Worm (Caenorhabditis elegans) whole organism, L4 larva: ENCODE data around the gene W09D6.4.

Experiments used
- D1046.2 ChIP-seq: fragments of 200-800 bp; sonication (Bioruptor generic); IDR thresholded peaks from 2 replicates; pipeline ENCODE4 v1.3.6; 2022; ENCODE audit warnings: missing genetic modification characterization, missing compliant biosample characterization
- F26F4.8 ChIP-seq: fragments of 200-800 bp; sonication (Bioruptor generic); conservative IDR thresholded peaks from 2 replicates; pipeline ENCODE4 v1.3.6; 2022; ENCODE audit warnings: missing genetic modification characterization, missing compliant biosample characterization
- F44E2.7 ChIP-seq: fragments of 200-800 bp; sonication (Bioruptor generic); IDR thresholded peaks from 2 replicates; pipeline ENCODE4 v2.1.2; 2022; ENCODE audit warnings: missing genetic modification characterization, missing compliant biosample characterization
- R02D3.7 ChIP-seq: fragments of 150-350 bp; sonication (generic microtip); optimal IDR thresholded peaks from 3 replicates; lab custom pipeline; 2014; ENCODE audit warnings: missing biosample characterization, missing genetic modification characterization
- T20F7.1 ChIP-seq: fragments of 200-800 bp; sonication (Bioruptor generic); optimal IDR thresholded peaks from 2 replicates; lab custom pipeline; 2018; ENCODE audit warnings: mild to moderate bottlenecking, missing genetic modification characterization, missing compliant biosample characterization
- T26A8.4 ChIP-seq: fragments of 200-800 bp; sonication (Bioruptor generic); IDR thresholded peaks from 2 replicates; pipeline ENCODE4 v1.3.6; 2022; ENCODE audit warnings: missing genetic modification characterization, missing compliant biosample characterization
- Y5F2A.4 ChIP-seq: fragments of 200-800 bp; sonication (Bioruptor generic); optimal IDR thresholded peaks from 2 replicates; lab custom pipeline; 2018; ENCODE audit warnings: mild to moderate bottlenecking, missing genetic modification characterization, missing compliant biosample characterization
- Y75B8A.6 ChIP-seq: fragments of 200-800 bp; sonication (Bioruptor generic); IDR thresholded peaks from 2 replicates; pipeline ENCODE4 v1.3.6; 2022; ENCODE audit warnings: missing genetic modification reagents, missing genetic modification characterization, missing compliant biosample characterization
- aha-1 ChIP-seq: fragments of 150-350 bp; peaks from one replicate; lab custom pipeline; 2014; ENCODE audit warnings: missing biosample characterization, missing genetic modification characterization
- aly-2 ChIP-seq: sonication (generic microtip); optimal IDR thresholded peaks from 2 replicates; lab custom pipeline; 2018; ENCODE audit warnings: missing biosample characterization, missing genetic modification characterization
- attf-4 ChIP-seq: sonication (generic microtip); optimal IDR thresholded peaks from 3 replicates; lab custom pipeline; 2017; ENCODE audit warnings: missing biosample characterization, missing genetic modification characterization
- ceh-20 ChIP-seq: fragments of 200-800 bp; sonication (Bioruptor generic); IDR thresholded peaks from 2 replicates; pipeline ENCODE4 v1.3.6; 2022; ENCODE audit warnings: missing genetic modification reagents, missing genetic modification characterization, missing compliant biosample characterization
- ceh-28 ChIP-seq: fragments of 150-350 bp; optimal IDR thresholded peaks from 2 replicates; lab custom pipeline; 2014; ENCODE audit warnings: missing biosample characterization, missing genetic modification reagents, missing genetic modification characterization
- ces-1 ChIP-seq: fragments of 150-350 bp; sonication (generic microtip); optimal IDR thresholded peaks from 4 replicates; lab custom pipeline; 2014; ENCODE audit warnings: missing biosample characterization, missing genetic modification reagents, missing genetic modification characterization
- daf-12 ChIP-seq: fragments of 150-350 bp; optimal IDR thresholded peaks from 2 replicates; lab custom pipeline; 2014; ENCODE audit warnings: missing biosample characterization, missing genetic modification reagents, missing genetic modification characterization
- daf-16 ChIP-seq, 3 experiments: sonication (generic microtip); optimal IDR thresholded peaks; 2 replicates each; lab custom pipeline; 2016 to 2017; ENCODE audit warnings: missing genetic modification characterization in 3 of 3, missing genetic modification reagents in 3 of 3, mild to moderate bottlenecking in 2 of 3, missing compliant biosample characterization in 2 of 3, missing biosample characterization in 1 of 3, moderate library complexity in 1 of 3
- daf-8 ChIP-seq: fragments of 200-800 bp; sonication (Bioruptor generic); IDR thresholded peaks from 2 replicates; pipeline ENCODE4 v1.3.6; 2022; ENCODE audit warnings: missing genetic modification characterization, missing compliant biosample characterization
- dmd-8 ChIP-seq: fragments of 200-800 bp; sonication (Bioruptor generic); IDR thresholded peaks from 2 replicates; pipeline ENCODE4 v1.3.6; 2022; ENCODE audit warnings: missing genetic modification characterization, missing compliant biosample characterization
- dmd-9 ChIP-seq: fragments of 200-800 bp; sonication (Bioruptor generic); IDR thresholded peaks from 2 replicates; pipeline ENCODE4 v1.3.6; 2022; ENCODE audit warnings: missing genetic modification reagents, missing genetic modification characterization, missing compliant biosample characterization
- egl-27 ChIP-seq: sonication (generic microtip); optimal IDR thresholded peaks from 3 replicates; lab custom pipeline; 2017; ENCODE audit warnings: missing biosample characterization, missing genetic modification reagents, missing genetic modification characterization
- fos-1 ChIP-seq: fragments of 150-350 bp; optimal IDR thresholded peaks from 2 replicates; lab custom pipeline; 2014; ENCODE audit warnings: missing biosample characterization, missing genetic modification characterization
- gei-8 ChIP-seq: fragments of 200-800 bp; sonication (Bioruptor generic); optimal IDR thresholded peaks from 2 replicates; lab custom pipeline; 2018; ENCODE audit warnings: mild to moderate bottlenecking, missing genetic modification characterization, missing compliant biosample characterization
- hlh-11 ChIP-seq: fragments of 200-800 bp; sonication (Bioruptor generic); optimal IDR thresholded peaks from 2 replicates; lab custom pipeline; 2018; ENCODE audit warnings: mild to moderate bottlenecking, missing genetic modification characterization, missing compliant biosample characterization
- hmg-1.1 ChIP-seq: fragments of 200-800 bp; sonication (Bioruptor generic); IDR thresholded peaks from 2 replicates; pipeline ENCODE4 v1.3.6; 2022; ENCODE audit warnings: missing genetic modification reagents, missing genetic modification characterization, missing compliant biosample characterization
- lin-15B ChIP-seq: fragments of 150-350 bp; sonication (generic microtip); optimal IDR thresholded peaks from 3 replicates; lab custom pipeline; 2014; ENCODE audit warnings: missing biosample characterization, missing genetic modification characterization
- lin-29 ChIP-seq: fragments of 200-800 bp; sonication (Bioruptor generic); IDR thresholded peaks from 2 replicates; pipeline ENCODE4 v1.3.6; 2022; ENCODE audit warnings: missing genetic modification reagents, missing genetic modification characterization, missing compliant biosample characterization
- madf-9 ChIP-seq: fragments of 200-800 bp; sonication (Bioruptor generic); conservative IDR thresholded peaks from 2 replicates; pipeline ENCODE4 v1.3.6; 2022; ENCODE audit warnings: missing genetic modification reagents, missing genetic modification characterization, missing compliant biosample characterization
- mdl-1 ChIP-seq, 2 experiments: fragments of 150-350 bp in 1 of 2; sonication (generic microtip) in 1 of 2; optimal IDR thresholded peaks; 2 replicates each; lab custom pipeline; 2014 to 2017; ENCODE audit warnings: missing biosample characterization in 2 of 2, missing genetic modification characterization in 2 of 2
- mep-1 ChIP-seq: fragments of 150-350 bp; sonication (generic microtip); optimal IDR thresholded peaks from 3 replicates; lab custom pipeline; 2014; ENCODE audit warnings: missing biosample characterization, missing genetic modification characterization
- mxl-2 ChIP-seq: fragments of 200-800 bp; sonication (Bioruptor generic); conservative IDR thresholded peaks from 2 replicates; pipeline ENCODE4 v1.3.6; 2022; ENCODE audit warnings: missing genetic modification reagents, missing genetic modification characterization, missing compliant biosample characterization
- mxl-3 ChIP-seq: fragments of 200-800 bp; sonication (Bioruptor generic); optimal IDR thresholded peaks from 2 replicates; lab custom pipeline; 2018; ENCODE audit warnings: mild to moderate bottlenecking, missing genetic modification characterization, missing compliant biosample characterization
- nhr-237 ChIP-seq: sonication (generic microtip); optimal IDR thresholded peaks from 2 replicates; lab custom pipeline; 2017; ENCODE audit warnings: missing biosample characterization, missing genetic modification characterization
- nhr-28 ChIP-seq: fragments of 150-350 bp; optimal IDR thresholded peaks from 2 replicates; lab custom pipeline; 2014; ENCODE audit warnings: missing biosample characterization, missing genetic modification characterization
- nhr-42 ChIP-seq: fragments of 200-800 bp; sonication (Bioruptor generic); IDR thresholded peaks from 2 replicates; pipeline ENCODE4 v1.3.6; 2022; ENCODE audit warnings: missing genetic modification characterization, missing compliant biosample characterization
- nhr-48 ChIP-seq: sonication (generic microtip); optimal IDR thresholded peaks from 2 replicates; lab custom pipeline; 2016; ENCODE audit warnings: mild to moderate bottlenecking, missing genetic modification characterization, missing compliant biosample characterization
- pqm-1 ChIP-seq: sonication (generic microtip); optimal IDR thresholded peaks from 2 replicates; lab custom pipeline; 2017; ENCODE audit warnings: missing biosample characterization, missing genetic modification characterization
- saeg-2 ChIP-seq: fragments of 200-800 bp; sonication (Bioruptor generic); IDR thresholded peaks from 2 replicates; pipeline ENCODE4 v1.3.6; 2022; ENCODE audit warnings: missing genetic modification reagents, missing genetic modification characterization, missing compliant biosample characterization
- sdz-12 ChIP-seq: fragments of 200-800 bp; sonication (Bioruptor generic); optimal IDR thresholded peaks from 2 replicates; lab custom pipeline; 2018; ENCODE audit warnings: mild to moderate bottlenecking, missing genetic modification characterization, missing compliant biosample characterization
- snpc-1.2 ChIP-seq: fragments of 200-800 bp; sonication (Bioruptor generic); IDR thresholded peaks from 2 replicates; pipeline ENCODE4 v1.3.6; 2022; ENCODE audit warnings: missing genetic modification reagents, missing genetic modification characterization, missing compliant biosample characterization
- snpc-4 ChIP-seq: fragments of 150-350 bp; optimal IDR thresholded peaks from 2 replicates; lab custom pipeline; 2014; ENCODE audit warnings: missing biosample characterization, missing genetic modification characterization
- spr-3 ChIP-seq: fragments of 200-800 bp; sonication (Bioruptor generic); optimal IDR thresholded peaks from 2 replicates; lab custom pipeline; 2018; ENCODE audit warnings: mild to moderate bottlenecking, missing genetic modification characterization, missing compliant biosample characterization
- tag-97 ChIP-seq: fragments of 200-800 bp; sonication (Bioruptor generic); IDR thresholded peaks from 2 replicates; pipeline ENCODE4 v1.3.6; 2022; ENCODE audit warnings: missing genetic modification characterization, missing compliant biosample characterization
- unc-130 ChIP-seq: sonication (generic microtip); optimal IDR thresholded peaks from 2 replicates; lab custom pipeline; 2016; ENCODE audit warnings: missing genetic modification reagents, missing genetic modification characterization, missing compliant biosample characterization
- unc-39 ChIP-seq: sonication (generic microtip); optimal IDR thresholded peaks from 2 replicates; lab custom pipeline; 2017; ENCODE audit warnings: missing biosample characterization, missing genetic modification characterization
- zag-1 ChIP-seq: fragments of 150-350 bp; optimal IDR thresholded peaks from 2 replicates; lab custom pipeline; 2014; ENCODE audit warnings: missing biosample characterization, missing genetic modification characterization
- ztf-7 ChIP-seq: fragments of 150-350 bp; optimal IDR thresholded peaks from 2 replicates; lab custom pipeline; 2014; ENCODE audit warnings: missing biosample characterization, missing genetic modification characterization

The W09D6.4 gene

DNA sequence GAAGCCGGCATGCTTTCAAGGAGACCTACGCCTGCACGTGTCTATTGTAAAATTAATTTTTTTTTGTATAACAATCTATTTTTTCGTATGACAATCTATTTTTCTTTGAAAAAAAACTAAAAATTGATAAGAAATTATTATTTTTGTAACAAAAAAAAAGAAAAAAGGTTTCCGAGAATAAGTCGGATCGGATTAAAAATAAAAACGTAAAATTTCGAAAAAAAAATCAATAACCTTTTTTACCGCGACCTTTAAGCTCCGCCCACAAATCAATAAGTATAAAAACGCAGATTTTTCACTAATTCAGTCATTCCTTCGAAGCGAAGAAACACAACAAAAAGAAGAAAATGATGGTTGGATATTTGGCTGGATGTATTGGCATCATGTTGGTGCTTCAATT lies at the start of gene W09D6.4:
Gene W09D6.4 (plus strand): TSS at position 301 of the 400 bp plus-strand sequence.
- TF ChIP-seq Y5F2A.4 (GFP tag; lab: Kevin White, UChicago) (no peak), ceh-28 (no peak), lin-29 (GFP tag; lab: Robert Waterston, UW) (no peak)

DNA sequence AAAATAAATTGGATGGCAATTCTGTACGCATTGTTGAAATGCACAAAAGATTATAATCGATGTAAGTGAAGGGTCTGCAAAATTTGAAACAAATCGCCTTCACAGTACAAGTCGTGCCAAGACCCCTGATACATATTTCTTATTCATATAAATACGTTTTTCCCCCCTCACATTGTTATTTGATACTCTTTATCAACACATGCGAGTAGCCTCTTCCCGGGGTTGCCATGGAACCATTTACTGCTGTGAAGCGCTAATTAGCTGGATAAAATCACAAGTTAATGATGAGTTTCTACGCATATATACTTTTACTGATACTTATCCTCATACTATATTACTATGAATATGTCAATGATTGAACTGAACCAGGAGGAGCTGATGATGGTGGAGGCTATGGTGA lies 48.2 kb upstream of the W09D6.4 start, which contains the start of gene Y48A6B.14:
Gene Y48A6B.14 (plus strand): TSS at position 301 of the 400 bp plus-strand sequence.
- TF ChIP-seq T26A8.4 (GFP tag; lab: Robert Waterston, UW): no peak
- peak; percentile 40 for TF ChIP-seq aha-1 (tag; lab: Kevin White, UChicago)
- TF ChIP-seq lin-15B (tag; lab: Kevin White, UChicago): no peak

DNA sequence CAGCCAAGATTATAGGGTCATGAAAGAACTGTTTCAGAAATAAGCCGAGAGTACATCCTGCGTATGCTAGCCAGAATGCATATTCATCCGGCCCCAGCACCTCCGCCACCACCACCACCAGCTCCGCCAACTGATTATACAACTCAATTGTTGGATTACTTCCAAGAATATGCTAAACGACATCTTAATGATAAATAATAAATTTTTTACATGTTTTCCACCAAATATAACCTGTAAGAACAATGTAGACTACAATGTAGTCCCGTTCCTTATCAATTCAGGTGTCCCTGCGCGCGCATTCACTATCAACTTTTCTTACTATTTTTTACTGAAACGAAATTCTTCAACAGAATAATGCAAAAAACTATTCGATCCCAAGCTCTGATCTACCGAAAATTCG lies 46.7 kb upstream of the W09D6.4 start, which contains the start of gene Y48A6B.9:
Gene Y48A6B.9 (plus strand): TSS at position 301 of the 400 bp plus-strand sequence.
- TF ChIP-seq hlh-11 (tag; lab: Kevin White, UChicago) (no peak), attf-4 (tag; lab: Kevin White, UChicago) (no peak), daf-8 (GFP tag; lab: Robert Waterston, UW) (no peak), unc-130 (GFP tag; lab: Kevin White, UChicago) (no peak), Y75B8A.6 (GFP tag; lab: Robert Waterston, UW) (no peak), daf-16 (GFP tag; optimal IDR thresholded peaks at IDR 0.05; lab: Kevin White, UChicago) (no peak), daf-16 (tag; optimal IDR thresholded peaks at IDR 0.05; lab: Kevin White, UChicago) (no peak), ztf-7 (tag; lab: Kevin White, UChicago) (no peak), daf-12 (tag; lab: Kevin White, UChicago) (no peak), egl-27 (tag; lab: Kevin White, UChicago) (no peak), hmg-1.1 (GFP tag; lab: Robert Waterston, UW) (no peak), snpc-1.2 (GFP tag; lab: Robert Waterston, UW) (no peak), mxl-2 (GFP tag; lab: Robert Waterston, UW) (no peak), fos-1 (tag; lab: Kevin White, UChicago) (no peak), F44E2.7 (GFP tag; lab: Robert Waterston, UW) (no peak), aha-1 (tag; lab: Kevin White, UChicago) (no peak), saeg-2 (GFP tag; lab: Robert Waterston, UW) (no peak), mep-1 (no peak), aly-2 (tag; lab: Kevin White, UChicago) (no peak), unc-39 (tag; lab: Kevin White, UChicago) (no peak), ceh-20 (GFP tag; lab: Robert Waterston, UW) (no peak)

DNA sequence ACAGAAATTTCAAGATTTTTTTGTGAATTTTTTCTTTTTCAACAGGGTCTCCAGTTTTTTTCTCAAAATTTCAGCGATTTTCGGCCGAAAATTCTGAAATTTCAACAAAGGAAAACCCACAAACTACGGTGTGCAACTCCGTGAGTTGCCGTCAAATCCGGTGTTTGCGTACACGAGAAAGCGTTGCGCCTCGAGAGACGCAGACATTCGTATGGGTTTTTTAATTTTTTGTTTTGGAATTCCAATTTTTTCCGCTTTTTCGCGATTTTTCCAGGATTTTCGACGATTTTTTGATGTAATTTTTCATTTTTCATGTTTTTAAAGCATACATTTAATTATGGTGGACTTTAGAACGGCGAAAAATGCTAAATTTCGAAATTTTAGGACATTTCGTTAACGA lies 43.4 kb upstream of the W09D6.4 start:
- no peak for TF ChIP-seq R02D3.7
- TF ChIP-seq D1046.2 (GFP tag; lab: Robert Waterston, UW): no peak
- TF ChIP-seq nhr-237 (tag; lab: Kevin White, UChicago): no peak
- no peak for TF ChIP-seq sdz-12 (GFP tag; lab: Kevin White, UChicago)
- no peak for TF ChIP-seq ces-1
- no peak for TF ChIP-seq F26F4.8 (GFP tag; lab: Robert Waterston, UW)
- TF ChIP-seq madf-9 (GFP tag; lab: Robert Waterston, UW): no peak
- no peak for TF ChIP-seq nhr-48 (tag; lab: Kevin White, UChicago)
- TF ChIP-seq spr-3 (GFP tag; lab: Kevin White, UChicago): no peak
- peak; percentile 37 for TF ChIP-seq nhr-28 (tag; lab: Kevin White, UChicago)
- TF ChIP-seq zag-1 (tag; lab: Kevin White, UChicago): no peak
- TF ChIP-seq lin-15B (tag; lab: Kevin White, UChicago): no peak
- 0 out of 2 replicates have a peak, but pooled peaks have one; percentile 34 for TF ChIP-seq nhr-42 (GFP tag; lab: Robert Waterston, UW)
- peak; percentile 65 for TF ChIP-seq snpc-1.2 (GFP tag; lab: Robert Waterston, UW)
- no peak for TF ChIP-seq mxl-3 (GFP tag; lab: Kevin White, UChicago)
- no peak for TF ChIP-seq gei-8
- TF ChIP-seq dmd-9 (GFP tag; lab: Robert Waterston, UW): no peak
- TF ChIP-seq unc-39 (tag; lab: Kevin White, UChicago): no peak
- TF ChIP-seq pqm-1 (tag; lab: Kevin White, UChicago): no peak
- TF ChIP-seq T20F7.1 (GFP tag; lab: Kevin White, UChicago): no peak
- TF ChIP-seq hmg-1.1 (GFP tag; lab: Robert Waterston, UW): peak; percentile 71
- no peak for TF ChIP-seq dmd-8 (GFP tag; lab: Robert Waterston, UW)
- TF ChIP-seq mdl-1 (tag; optimal IDR thresholded peaks at IDR 0.05; lab: Kevin White, UChicago): no peak
- no peak for TF ChIP-seq tag-97
- TF ChIP-seq snpc-4: no peak
- TF ChIP-seq Y75B8A.6 (GFP tag; lab: Robert Waterston, UW): no peak
- TF ChIP-seq hlh-11 (tag; lab: Kevin White, UChicago): peak; percentile 44
